Worm (Caenorhabditis elegans) whole organism, L2 larva: ENCODE measurements around the gene rpl-5.

Experiments
- F13H6.1 ChIP-seq: sonication (generic microtip); optimal IDR thresholded peaks from 2 replicates; lab custom pipeline; 2016; ENCODE audit warnings: missing genetic modification characterization, missing compliant biosample characterization
- Y55F3AM.14 ChIP-seq: fragments of 200-800 bp; sonication (Bioruptor generic); optimal IDR thresholded peaks from 2 replicates; lab custom pipeline; 2018; ENCODE audit warnings: mild to moderate bottlenecking, missing genetic modification characterization, missing compliant biosample characterization
- alr-1 ChIP-seq: fragments of 150-350 bp; optimal IDR thresholded peaks from 2 replicates; lab custom pipeline; 2014; ENCODE audit warnings: missing biosample characterization, missing genetic modification characterization
- ama-1 ChIP-seq: fragments of 150-350 bp; optimal IDR thresholded peaks from 2 replicates; lab custom pipeline; 2018; ENCODE audit warnings: inconsistent platforms
- fos-1 ChIP-seq: fragments of 150-350 bp; optimal IDR thresholded peaks from 2 replicates; lab custom pipeline; 2014; ENCODE audit warnings: missing biosample characterization, missing genetic modification characterization
- mdl-1 ChIP-seq, 2 experiments: fragments of 150-350 bp in 1 of 2; sonication (generic microtip) in 1 of 2; optimal IDR thresholded peaks; 2 replicates each; lab custom pipeline; 2017; ENCODE audit warnings: missing biosample characterization in 2 of 2, missing genetic modification characterization in 2 of 2
- nhr-237 ChIP-seq: fragments of 150-350 bp; optimal IDR thresholded peaks from 2 replicates; lab custom pipeline; 2014; ENCODE audit warnings: missing biosample characterization, missing genetic modification characterization
- nhr-77 ChIP-seq: fragments of 150-350 bp; optimal IDR thresholded peaks from 2 replicates; lab custom pipeline; 2014; ENCODE audit warnings: missing biosample characterization, missing genetic modification characterization
- skn-1 ChIP-seq: sonication (generic microtip); optimal IDR thresholded peaks from 2 replicates; lab custom pipeline; 2017; ENCODE audit warnings: missing biosample characterization, missing genetic modification characterization
- ztf-4 ChIP-seq: fragments of 150-350 bp; optimal IDR thresholded peaks from 2 replicates; lab custom pipeline; 2014; ENCODE audit warnings: missing biosample characterization, missing genetic modification characterization

ce11 chrII:8610585-8610984 is 40.9 kb downstream of the rpl-5 start:
- no peak for TF ChIP-seq mdl-1 (tag; optimal IDR thresholded peaks at IDR 0.05; lab: Kevin White, UChicago)
- no peak for TF ChIP-seq nhr-77
- TF ChIP-seq fos-1 (tag; lab: Kevin White, UChicago): no peak
- TF ChIP-seq skn-1 (tag; lab: Kevin White, UChicago): no peak
- no peak for TF ChIP-seq F13H6.1 (tag; lab: Kevin White, UChicago)
- TF ChIP-seq ama-1 (lab: Kevin White, UChicago): no peak
- TF ChIP-seq Y55F3AM.14 (GFP tag; lab: Kevin White, UChicago): no peak
- TF ChIP-seq alr-1: no peak
- TF ChIP-seq ztf-4 (tag; lab: Kevin White, UChicago): no peak
- TF ChIP-seq nhr-237 (tag; lab: Kevin White, UChicago): no peak
